Worm (Caenorhabditis elegans): ENCODE results near the gene R08C7.5.

Gene R08C7.5

DNA sequence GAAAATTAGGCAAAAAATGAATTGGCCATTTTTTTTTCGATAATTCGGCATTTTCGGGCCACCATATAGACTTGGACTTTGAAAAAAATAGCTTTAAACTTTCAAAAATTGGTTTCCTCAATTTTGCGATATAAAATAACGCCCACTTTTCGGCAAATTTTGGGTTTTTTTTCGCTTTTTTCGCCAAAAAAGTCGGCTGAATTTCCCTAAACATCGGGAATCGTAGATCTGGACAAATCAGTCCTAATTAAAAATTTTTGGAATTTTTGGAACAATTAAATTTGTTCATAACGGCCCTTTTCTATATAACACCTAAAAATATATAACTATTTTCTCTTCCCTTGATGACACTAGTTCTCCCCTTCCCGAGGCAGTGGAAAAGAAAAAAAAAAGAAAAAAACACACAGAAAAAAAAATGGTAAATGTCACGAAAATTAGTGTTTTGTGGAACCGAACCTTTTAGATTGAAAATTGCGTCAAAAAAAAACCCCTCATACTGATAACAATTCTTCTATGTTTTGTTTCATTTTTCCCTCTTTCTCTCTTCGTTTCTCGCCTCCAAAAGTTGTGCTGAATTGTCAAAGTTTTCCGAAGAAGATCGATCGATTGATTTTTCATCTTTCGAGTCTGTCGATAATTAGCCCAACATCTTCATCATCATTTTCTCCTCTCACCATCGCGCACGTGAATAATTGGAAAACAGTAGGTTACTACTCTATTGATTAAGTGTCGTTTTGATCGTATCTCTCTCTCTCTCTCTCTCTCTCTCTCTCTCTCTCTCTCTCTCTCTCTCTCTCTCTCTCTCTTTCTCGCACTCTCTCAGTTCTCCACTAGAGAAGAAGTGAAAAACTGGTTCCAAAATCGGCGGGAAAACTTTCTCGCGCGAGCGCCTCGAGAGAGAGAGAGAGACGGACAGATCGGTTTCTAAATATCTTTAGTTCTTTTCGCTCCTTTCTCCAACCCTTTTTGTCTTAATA lies 29.4 kb upstream of the R08C7.5 start, which contains the start of gene Y24D9A.6 (continued):
- no peak for TF ChIP-seq mef-2 (tag; optimal IDR thresholded peaks at IDR 0.05)
- TF ChIP-seq sptf-1 (tag; optimal IDR thresholded peaks at IDR 0.05): no peak
- TF ChIP-seq pag-3 (tag; optimal IDR thresholded peaks at IDR 0.05; ENCODE audit: borderline replicate concordance, insufficient read depth): no peak
- TF ChIP-seq fkh-10 (GFP tag; optimal IDR thresholded peaks at IDR 0.05): no peak
- TF ChIP-seq unc-30 (tag; optimal IDR thresholded peaks at IDR 0.05): no peak
- peak; percentile 95 for TF ChIP-seq lin-14 (GFP tag; optimal IDR thresholded peaks at IDR 0.05)
- TF ChIP-seq lir-3 (tag; optimal IDR thresholded peaks at IDR 0.05; ENCODE audit: poor library complexity): peak; percentile 16
- no peak for TF ChIP-seq aha-1 (tag; optimal IDR thresholded peaks at IDR 0.05)
- TF ChIP-seq nhr-47 (tag; optimal IDR thresholded peaks at IDR 0.05): peak; percentile 84
- no peak for TF ChIP-seq hlh-17 (GFP tag; optimal IDR thresholded peaks at IDR 0.05; ENCODE audit: borderline replicate concordance)
- TF ChIP-seq unc-86 (tag; optimal IDR thresholded peaks at IDR 0.05): no peak
- no peak for TF ChIP-seq ets-5 (GFP tag; IDR thresholded peaks at IDR 0.05)
- no peak for TF ChIP-seq nhr-84 (tag; optimal IDR thresholded peaks at IDR 0.05)
- no peak for TF ChIP-seq egl-13 (tag; optimal IDR thresholded peaks at IDR 0.05)
- TF ChIP-seq sup-37 (GFP tag; optimal IDR thresholded peaks at IDR 0.05): no peak
- TF ChIP-seq aly-2 (tag; optimal IDR thresholded peaks at IDR 0.05): peak; percentile 41
- no peak for TF ChIP-seq C34B4.2 (tag; optimal IDR thresholded peaks at IDR 0.05)
- TF ChIP-seq unc-62 (GFP tag; optimal IDR thresholded peaks at IDR 0.05): no peak
- peak; percentile 59 for TF ChIP-seq mab-9 (GFP tag; IDR thresholded peaks at IDR 0.05)
- peak; percentile 42 for TF ChIP-seq jun-1 (tag; optimal IDR thresholded peaks at IDR 0.05)
- TF ChIP-seq C04F5.9 (tag; optimal IDR thresholded peaks at IDR 0.05): no peak
- peak; percentile 63 for TF ChIP-seq snu-23 (GFP tag; optimal IDR thresholded peaks at IDR 0.05)
- peak; percentile 55 for TF ChIP-seq fos-1 (tag; optimal IDR thresholded peaks at IDR 0.05)
- TF ChIP-seq alr-1 (tag; optimal IDR thresholded peaks at IDR 0.05; ENCODE audit: borderline replicate concordance): no peak
- TF ChIP-seq nhr-71 (tag; optimal IDR thresholded peaks at IDR 0.05): peak; percentile 88
- no peak for TF ChIP-seq fkh-4 (tag; optimal IDR thresholded peaks at IDR 0.05; ENCODE audit: borderline replicate concordance)
- TF ChIP-seq skn-1 (tag; optimal IDR thresholded peaks at IDR 0.05): peak; percentile 57
- peak in 3 of 6 experiments; percentile 69 to 89 (median 76) for TF ChIP-seq elt-3 (tag; optimal IDR thresholded peaks at IDR 0.05)
- 0 out of 2 replicates have a peak, but pooled peaks have one; percentile 43 for TF ChIP-seq ceh-88 (GFP tag; IDR thresholded peaks at IDR 0.05)
- peak; percentile 100 for TF ChIP-seq grh-1 (GFP tag; IDR thresholded peaks at IDR 0.05)
- no peak for TF ChIP-seq fkh-8 (tag; optimal IDR thresholded peaks at IDR 0.05)
- no peak for TF ChIP-seq nhr-28 (tag; optimal IDR thresholded peaks at IDR 0.05)
- TF ChIP-seq F16B12.6 (tag; optimal IDR thresholded peaks at IDR 0.05): no peak
- peak; percentile 100 for TF ChIP-seq nhr-85 (tag)
- TF ChIP-seq ces-1 (GFP tag; optimal IDR thresholded peaks at IDR 0.05): no peak
- TF ChIP-seq tlp-1 (tag; optimal IDR thresholded peaks at IDR 0.05): no peak
- TF ChIP-seq Y116A8C.19 (tag; optimal IDR thresholded peaks at IDR 0.05; ENCODE audit: borderline replicate concordance): no peak
- TF ChIP-seq ceh-90 (tag; optimal IDR thresholded peaks at IDR 0.05): no peak
- TF ChIP-seq tbx-2 (tag; optimal IDR thresholded peaks at IDR 0.05): peak; percentile 64
- peak; percentile 89 for TF ChIP-seq nhr-19 (GFP tag; conservative IDR thresholded peaks at IDR 0.05)
- TF ChIP-seq efl-3 (GFP tag; optimal IDR thresholded peaks at IDR 0.05): peak; percentile 96
- TF ChIP-seq snpc-4 (tag; optimal IDR thresholded peaks at IDR 0.05): no peak
- no peak for TF ChIP-seq zag-1 (tag; optimal IDR thresholded peaks at IDR 0.05)
- TF ChIP-seq nhr-11 (tag; optimal IDR thresholded peaks at IDR 0.05): peak; percentile 68
- peak; percentile 66 for TF ChIP-seq vab-15 (tag; optimal IDR thresholded peaks at IDR 0.05)
- TF ChIP-seq pax-3 (tag; optimal IDR thresholded peaks at IDR 0.05): peak; percentile 4

Measured in whole organism, L1 larva.